Worm (Caenorhabditis elegans): ENCODE results near the gene K07H8.12.

The K07H8.12 gene

DNA sequence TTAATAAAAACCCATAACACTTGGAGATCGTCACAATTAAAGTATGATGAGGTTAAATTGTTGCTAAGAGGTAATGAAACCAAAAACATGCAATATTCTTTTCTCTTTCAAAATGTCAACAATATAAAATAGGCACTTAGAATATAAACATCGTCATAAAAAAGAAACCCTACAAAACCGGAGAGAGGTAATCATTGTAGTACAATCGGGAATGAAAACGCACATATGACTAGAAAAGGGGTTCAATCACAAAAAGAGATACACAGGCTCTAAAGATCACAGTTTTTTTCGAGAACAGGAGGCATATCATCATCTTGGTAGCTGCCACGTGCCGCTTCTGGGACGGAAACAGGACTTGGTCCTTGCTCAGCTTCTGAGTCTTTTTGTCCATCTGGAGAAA lies 50.0 kb downstream of the K07H8.12 start:
- peak; percentile 1 for TF ChIP-seq ama-1 (optimal IDR thresholded peaks at IDR 0.05)
- TF ChIP-seq sdc-2 (tag; optimal IDR thresholded peaks at IDR 0.05): no peak

Data from whole organism, late embryonic.